Worm (Caenorhabditis elegans) whole organism, L1 larva: ENCODE data around the gene F38A5.6.

Source experiments
- alr-1 ChIP-seq: fragments of 200-800 bp; sonication (Bioruptor generic); optimal IDR thresholded peaks from 2 replicates; lab custom pipeline; 2018; ENCODE audit warnings: borderline replicate concordance, mild to moderate bottlenecking, missing genetic modification characterization, missing compliant biosample characterization
- ama-1 ChIP-seq: fragments of 150-350 bp; optimal IDR thresholded peaks from 2 replicates; lab custom pipeline; 2014
- ces-1 ChIP-seq: fragments of 150-350 bp; optimal IDR thresholded peaks from 2 replicates; lab custom pipeline; 2014; ENCODE audit warnings: missing biosample characterization, missing genetic modification reagents, missing genetic modification characterization
- mep-1 ChIP-seq: fragments of 150-350 bp; optimal IDR thresholded peaks from 2 replicates; lab custom pipeline; 2014; ENCODE audit warnings: missing biosample characterization, missing genetic modification characterization
- nhr-76 ChIP-seq: sonication (generic microtip); optimal IDR thresholded peaks from 2 replicates; lab custom pipeline; 2017; ENCODE audit warnings: missing biosample characterization, missing genetic modification characterization
- unc-130 ChIP-seq: fragments of 150-350 bp; optimal IDR thresholded peaks from 2 replicates; lab custom pipeline; 2017; ENCODE audit warnings: missing biosample characterization, missing genetic modification characterization, inconsistent platforms
- unc-62 ChIP-seq: fragments of 150-350 bp; optimal IDR thresholded peaks from 2 replicates; lab custom pipeline; 2014; ENCODE audit warnings: missing biosample characterization, missing genetic modification reagents, missing genetic modification characterization

- TF ChIP-seq nhr-76 (no peak), unc-62 (no peak), ama-1 (no peak), alr-1 (no peak), mep-1 (tag; lab: Kevin White, UChicago) (no peak), ces-1 (no peak), unc-130 (no peak)
Observed at ce11 chrIV:6634789-6635188, 37.6 kb upstream of the F38A5.6 start, which contains the start of gene metl-13.
